Fruit fly (Drosophila melanogaster): ENCODE data around the gene CG15186.

DNA sequence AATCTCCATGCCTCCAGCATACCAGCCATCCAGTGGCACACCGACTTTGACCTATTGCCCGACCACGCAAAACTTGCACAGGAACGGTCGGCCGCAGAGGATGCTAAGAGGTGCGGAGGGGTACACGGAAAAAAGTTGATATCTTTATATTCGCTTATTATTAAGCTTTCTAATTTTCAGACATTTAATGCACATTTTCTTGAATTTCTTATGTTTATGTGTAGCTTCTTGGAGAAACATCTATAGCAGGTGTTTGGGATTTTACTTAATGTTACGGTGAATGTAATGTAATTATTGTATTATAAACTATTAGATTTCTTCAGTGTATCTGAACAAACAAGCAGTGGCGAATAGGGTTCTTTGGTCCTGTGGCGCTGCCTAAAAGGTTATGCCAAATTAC is 15.1 kb upstream of the CG15186 start:
- TF ChIP-seq CTCF (optimal IDR thresholded peaks at IDR 0.05), result no peak
- no peak for TF ChIP-seq CG8478 (optimal IDR thresholded peaks at IDR 0.05)

All from S2 (cell line).